Worm (Caenorhabditis elegans) whole organism, mixed stage, embryonic: ENCODE data around the gene ZK1098.6.

Experiments used
- hlh-1 ChIP-seq: fragments of 150-350 bp; optimal IDR thresholded peaks from 2 replicates; lab custom pipeline; 2014; ENCODE audit warnings: missing biosample characterization, missing genetic modification reagents, missing genetic modification characterization
- lsy-2 ChIP-seq: fragments of 150-350 bp; optimal IDR thresholded peaks from 2 replicates; lab custom pipeline; 2014; ENCODE audit warnings: missing biosample characterization, missing genetic modification characterization
- nhr-28 ChIP-seq: fragments of 150-350 bp; optimal IDR thresholded peaks from 2 replicates; lab custom pipeline; 2014; ENCODE audit warnings: missing biosample characterization, missing genetic modification characterization
- pha-4 ChIP-seq: fragments of 150-350 bp; optimal IDR thresholded peaks from 2 replicates; lab custom pipeline; 2018; ENCODE audit warnings: missing biosample characterization, missing genetic modification reagents, missing genetic modification characterization
- snpc-4 ChIP-seq: fragments of 150-350 bp; optimal IDR thresholded peaks from 2 replicates; lab custom pipeline; 2014; ENCODE audit warnings: missing biosample characterization, missing genetic modification characterization
- sptf-1 ChIP-seq: sonication (generic microtip); optimal IDR thresholded peaks from 2 replicates; lab custom pipeline; 2017; ENCODE audit warnings: mild to moderate bottlenecking, missing genetic modification characterization, moderate library complexity, missing compliant biosample characterization
- ztf-11 ChIP-seq: fragments of 150-350 bp; optimal IDR thresholded peaks from 2 replicates; lab custom pipeline; 2014; ENCODE audit warnings: missing biosample characterization, missing genetic modification characterization

DNA sequence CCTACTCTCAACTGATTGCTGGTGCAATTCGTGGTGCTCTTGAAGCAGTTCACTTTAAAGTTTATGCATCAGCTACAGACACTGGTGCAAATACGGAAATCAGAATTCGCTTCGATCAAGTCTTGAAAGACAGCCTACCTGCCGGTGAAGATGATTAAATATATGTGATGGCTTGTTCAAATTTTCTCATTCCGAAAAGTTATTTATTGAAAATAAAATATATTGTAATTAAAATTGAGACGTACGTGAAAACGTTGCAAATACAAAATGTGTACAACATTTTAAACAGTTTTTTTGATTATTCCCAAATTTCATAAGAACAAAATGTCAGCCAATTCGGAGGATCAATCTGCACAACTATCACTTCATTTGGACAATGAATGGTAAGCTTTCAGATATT is at the start of gene ZK1098.6:
- no peak for TF ChIP-seq sptf-1 (tag; lab: Kevin White, UChicago)
- no peak for TF ChIP-seq pha-4 (tag; lab: Kevin White, UChicago)
- TF ChIP-seq lsy-2 (tag; lab: Kevin White, UChicago) = no peak
- TF ChIP-seq nhr-28 (tag; lab: Kevin White, UChicago) = no peak
- TF ChIP-seq ztf-11 (tag; lab: Kevin White, UChicago) = no peak
- TF ChIP-seq hlh-1 = no peak
- no peak for TF ChIP-seq snpc-4 (tag; lab: Kevin White, UChicago)
